Worm (Caenorhabditis elegans) whole organism, early embryonic: ENCODE measurements around the gene ZK938.3.

Experiments used
- B0310.2 ChIP-seq: sonication (generic microtip); optimal IDR thresholded peaks from 2 replicates; lab custom pipeline; 2016; ENCODE audit warnings: mild to moderate bottlenecking, missing genetic modification characterization, missing compliant biosample characterization
- F13C5.2 ChIP-seq: sonication (generic microtip); optimal IDR thresholded peaks from 2 replicates; lab custom pipeline; 2017; ENCODE audit warnings: mild to moderate bottlenecking, missing genetic modification characterization, inconsistent platforms, missing compliant biosample characterization
- aly-1 ChIP-seq: sonication (generic microtip); optimal IDR thresholded peaks from 2 replicates; lab custom pipeline; 2016; ENCODE audit warnings: missing genetic modification characterization, missing compliant biosample characterization
- ama-1 ChIP-seq: fragments of 150-350 bp; optimal IDR thresholded peaks from 2 replicates; lab custom pipeline; 2014
- ceh-13 ChIP-seq: fragments of 200-800 bp; sonication (Bioruptor generic); optimal IDR thresholded peaks from 2 replicates; lab custom pipeline; 2018; ENCODE audit warnings: mild to moderate bottlenecking, missing genetic modification characterization, missing compliant biosample characterization
- ceh-36 ChIP-seq: sonication (generic microtip); optimal IDR thresholded peaks from 2 replicates; lab custom pipeline; 2016; ENCODE audit warnings: missing genetic modification characterization, inconsistent platforms, missing compliant biosample characterization
- ets-7 ChIP-seq: sonication (generic microtip); optimal IDR thresholded peaks from 2 replicates; lab custom pipeline; 2016; ENCODE audit warnings: missing genotype, missing genetic modification characterization, missing compliant biosample characterization
- flt-1 ChIP-seq: fragments of 200-800 bp; sonication (Bioruptor generic); IDR thresholded peaks from 2 replicates; pipeline ENCODE4 v1.3.6; 2022; ENCODE audit warnings: missing genetic modification characterization, missing compliant biosample characterization
- hmbx-1 ChIP-seq: sonication (generic microtip); optimal IDR thresholded peaks from 2 replicates; lab custom pipeline; 2016; ENCODE audit warnings: mild to moderate bottlenecking, missing genetic modification characterization, missing compliant biosample characterization
- hmg-4 ChIP-seq: fragments of 200-800 bp; sonication (Bioruptor generic); optimal IDR thresholded peaks from 2 replicates; lab custom pipeline; 2018; ENCODE audit warnings: mild to moderate bottlenecking, missing genetic modification characterization, missing compliant biosample characterization
- hnd-1 ChIP-seq: sonication (generic microtip); optimal IDR thresholded peaks from 2 replicates; lab custom pipeline; 2016; ENCODE audit warnings: missing genetic modification characterization, missing compliant biosample characterization
- pes-1 ChIP-seq: fragments of 200-800 bp; sonication (Bioruptor generic); IDR thresholded peaks from 2 replicates; pipeline ENCODE4 v1.3.6; 2022; ENCODE audit warnings: missing genetic modification reagents, missing genetic modification characterization, missing compliant biosample characterization
- scrt-1 ChIP-seq: fragments of 200-800 bp; sonication (Bioruptor generic); IDR thresholded peaks from 2 replicates; pipeline ENCODE4 v1.3.6; 2022; ENCODE audit warnings: missing genetic modification characterization, missing compliant biosample characterization
- sea-1 ChIP-seq: fragments of 200-800 bp; sonication (Bioruptor generic); conservative IDR thresholded peaks from 2 replicates; pipeline ENCODE4 v1.3.6; 2022; ENCODE audit warnings: missing genetic modification characterization, missing compliant biosample characterization
- tbx-11 ChIP-seq: fragments of 200-800 bp; sonication (Bioruptor generic); IDR thresholded peaks from 2 replicates; pipeline ENCODE4 v1.3.6; 2022; ENCODE audit warnings: missing genetic modification characterization, missing compliant biosample characterization
- tbx-37 ChIP-seq: fragments of 200-800 bp; sonication (Bioruptor generic); conservative IDR thresholded peaks from 2 replicates; pipeline ENCODE4 v1.3.6; 2022; ENCODE audit warnings: missing genetic modification reagents, missing genetic modification characterization, missing compliant biosample characterization
- tra-4 ChIP-seq: sonication (generic microtip); optimal IDR thresholded peaks from 2 replicates; lab custom pipeline; 2017; ENCODE audit warnings: missing genetic modification characterization, missing compliant biosample characterization

Gene ZK938.3

DNA sequence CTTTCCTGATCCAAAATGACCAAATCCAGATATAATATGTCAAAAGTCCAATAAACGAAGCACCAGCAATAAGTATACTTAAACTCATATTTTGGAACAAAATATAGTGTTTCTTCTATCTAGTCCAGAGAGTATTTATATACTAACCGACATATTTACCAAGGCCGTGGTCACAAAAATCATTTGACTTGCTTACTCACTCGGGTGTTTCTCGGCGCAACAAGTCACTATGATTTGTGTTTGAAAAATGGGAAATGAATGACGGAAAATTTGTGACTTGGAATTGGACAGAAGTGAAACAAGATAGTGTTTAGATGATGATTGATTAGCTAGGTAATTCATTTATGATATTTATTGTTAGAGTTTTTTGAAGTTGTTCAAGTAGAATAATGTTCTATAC, 33.5 kb downstream of the ZK938.3 start, which contains the start of gene cyp-13A5:
Gene cyp-13A5 (minus strand): TSS at position 112 of the 400 bp plus-strand sequence.
- no peak for TF ChIP-seq F13C5.2 (tag; lab: Kevin White, UChicago)
- TF ChIP-seq pes-1 (GFP tag; lab: Robert Waterston, UW), result no peak
- TF ChIP-seq hnd-1 (tag; lab: Kevin White, UChicago), result no peak
- TF ChIP-seq B0310.2, result no peak
- no peak for TF ChIP-seq scrt-1 (GFP tag; lab: Robert Waterston, UW)
- no peak for TF ChIP-seq ets-7 (tag; lab: Kevin White, UChicago)
- TF ChIP-seq flt-1 (GFP tag; lab: Robert Waterston, UW), result no peak
- no peak for TF ChIP-seq ceh-13
- no peak for TF ChIP-seq ceh-36 (tag; lab: Kevin White, UChicago)
- no peak for TF ChIP-seq tbx-37 (GFP tag; lab: Robert Waterston, UW)
- no peak for TF ChIP-seq tbx-11 (GFP tag; lab: Robert Waterston, UW)
- TF ChIP-seq hmg-4 (GFP tag; lab: Kevin White, UChicago), result no peak

DNA sequence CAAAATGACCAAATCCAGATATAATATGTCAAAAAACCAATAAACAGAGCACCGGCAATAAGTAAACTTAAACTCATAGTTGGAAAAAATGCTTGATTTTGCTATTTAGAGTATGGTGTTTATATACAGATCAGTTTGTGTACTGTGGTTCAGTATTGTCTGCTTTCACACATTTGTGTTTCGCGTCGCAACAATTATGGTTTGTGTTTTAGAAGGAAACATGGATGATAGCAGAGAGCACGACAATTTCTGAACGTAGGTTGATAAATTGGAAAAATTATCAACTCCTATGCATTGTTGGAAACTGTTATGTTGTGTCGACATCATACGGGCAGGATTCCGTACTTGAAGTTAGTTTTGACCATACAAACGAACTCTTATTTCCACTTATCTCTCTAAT, 36.1 kb downstream of the ZK938.3 start, which contains the start of gene cyp-13A4:
Gene cyp-13A4 (minus strand): TSS at position 77 of the 400 bp plus-strand sequence.
- TF ChIP-seq hmbx-1 (tag; lab: Kevin White, UChicago), result no peak
- TF ChIP-seq sea-1 (GFP tag; lab: Robert Waterston, UW), result no peak
- no peak for TF ChIP-seq hnd-1 (tag; lab: Kevin White, UChicago)
- no peak for TF ChIP-seq tra-4
- no peak for TF ChIP-seq ets-7 (tag; lab: Kevin White, UChicago)
- no peak for TF ChIP-seq ama-1 (lab: Kevin White, UChicago)
- TF ChIP-seq scrt-1 (GFP tag; lab: Robert Waterston, UW), result no peak
- no peak for TF ChIP-seq hmg-4 (GFP tag; lab: Kevin White, UChicago)
- no peak for TF ChIP-seq ceh-36 (tag; lab: Kevin White, UChicago)
- TF ChIP-seq tbx-37 (GFP tag; lab: Robert Waterston, UW), result no peak
- TF ChIP-seq ceh-13, result no peak
- TF ChIP-seq F13C5.2 (tag; lab: Kevin White, UChicago), result no peak
- no peak for TF ChIP-seq aly-1 (tag; lab: Kevin White, UChicago)
- TF ChIP-seq tbx-11 (GFP tag; lab: Robert Waterston, UW), result no peak
- no peak for TF ChIP-seq pes-1 (GFP tag; lab: Robert Waterston, UW)
- no peak for TF ChIP-seq B0310.2
- no peak for TF ChIP-seq flt-1 (GFP tag; lab: Robert Waterston, UW)

DNA sequence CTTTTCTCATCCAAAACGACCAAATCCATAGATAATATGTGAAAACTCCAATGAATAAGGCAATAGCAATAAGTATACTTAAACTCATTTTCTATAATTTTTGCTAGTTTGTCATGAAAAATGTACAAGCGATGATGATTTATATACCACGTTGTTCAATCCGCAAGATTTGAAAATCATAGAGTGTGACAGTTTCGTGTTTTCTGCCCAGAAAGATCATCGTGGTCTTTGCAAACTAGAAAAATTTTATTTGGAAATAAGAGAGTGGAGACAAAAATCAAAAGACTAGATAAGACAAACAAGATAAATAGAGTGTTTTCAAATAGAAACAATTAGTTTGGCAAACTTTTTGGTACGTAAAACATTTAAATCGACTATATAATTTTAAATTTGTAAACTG, 40.6 kb downstream of the ZK938.3 start, which contains the start of gene cyp-13A3:
Gene cyp-13A3 (minus strand): TSS at position 101 of the 400 bp plus-strand sequence.
- no peak for TF ChIP-seq ama-1 (lab: Kevin White, UChicago)
- TF ChIP-seq ceh-36 (tag; lab: Kevin White, UChicago), result no peak
- no peak for TF ChIP-seq tra-4
- no peak for TF ChIP-seq flt-1 (GFP tag; lab: Robert Waterston, UW)
- TF ChIP-seq aly-1 (tag; lab: Kevin White, UChicago), result no peak
- TF ChIP-seq hmbx-1 (tag; lab: Kevin White, UChicago), result no peak
- no peak for TF ChIP-seq hnd-1 (tag; lab: Kevin White, UChicago)
- no peak for TF ChIP-seq tbx-37 (GFP tag; lab: Robert Waterston, UW)
- TF ChIP-seq hmg-4 (GFP tag; lab: Kevin White, UChicago), result no peak
- TF ChIP-seq scrt-1 (GFP tag; lab: Robert Waterston, UW), result no peak
- TF ChIP-seq tbx-11 (GFP tag; lab: Robert Waterston, UW), result no peak
- no peak for TF ChIP-seq F13C5.2 (tag; lab: Kevin White, UChicago)
- TF ChIP-seq ets-7 (tag; lab: Kevin White, UChicago), result no peak
- no peak for TF ChIP-seq ceh-13

DNA sequence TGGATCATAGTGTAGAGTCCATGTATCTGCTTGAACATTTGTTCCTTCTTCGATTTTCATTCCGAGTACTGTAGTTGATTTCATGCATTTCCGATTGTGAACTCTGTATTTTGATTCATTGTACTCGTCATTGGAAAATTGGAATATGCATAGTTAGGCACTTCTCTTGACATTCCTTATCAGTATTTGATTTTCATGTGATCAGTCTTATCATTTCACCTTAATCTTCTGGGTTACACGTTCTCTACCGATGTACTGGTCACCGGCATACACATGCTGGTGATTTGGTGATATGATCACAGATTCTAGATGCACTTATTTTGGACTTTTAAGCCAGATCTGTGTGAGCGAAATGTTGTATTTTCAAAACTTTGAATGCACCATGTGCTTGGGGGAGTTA, 42.6 kb downstream of the ZK938.3 start:
- no peak for TF ChIP-seq tbx-11 (GFP tag; lab: Robert Waterston, UW)
- no peak for TF ChIP-seq aly-1 (tag; lab: Kevin White, UChicago)
- TF ChIP-seq pes-1 (GFP tag; lab: Robert Waterston, UW), result no peak
- TF ChIP-seq F13C5.2 (tag; lab: Kevin White, UChicago), result no peak
- no peak for TF ChIP-seq hmg-4 (GFP tag; lab: Kevin White, UChicago)
- no peak for TF ChIP-seq ceh-13
- no peak for TF ChIP-seq hnd-1 (tag; lab: Kevin White, UChicago)
- TF ChIP-seq B0310.2, result no peak
- TF ChIP-seq ceh-36 (tag; lab: Kevin White, UChicago), result no peak
- TF ChIP-seq ama-1 (lab: Kevin White, UChicago), result no peak
- TF ChIP-seq sea-1 (GFP tag; lab: Robert Waterston, UW), result no peak
- no peak for TF ChIP-seq hmbx-1 (tag; lab: Kevin White, UChicago)
- no peak for TF ChIP-seq tra-4
- TF ChIP-seq flt-1 (GFP tag; lab: Robert Waterston, UW), result no peak
- no peak for TF ChIP-seq scrt-1 (GFP tag; lab: Robert Waterston, UW)
- TF ChIP-seq ets-7 (tag; lab: Kevin White, UChicago), result no peak
- no peak for TF ChIP-seq tbx-37 (GFP tag; lab: Robert Waterston, UW)

DNA sequence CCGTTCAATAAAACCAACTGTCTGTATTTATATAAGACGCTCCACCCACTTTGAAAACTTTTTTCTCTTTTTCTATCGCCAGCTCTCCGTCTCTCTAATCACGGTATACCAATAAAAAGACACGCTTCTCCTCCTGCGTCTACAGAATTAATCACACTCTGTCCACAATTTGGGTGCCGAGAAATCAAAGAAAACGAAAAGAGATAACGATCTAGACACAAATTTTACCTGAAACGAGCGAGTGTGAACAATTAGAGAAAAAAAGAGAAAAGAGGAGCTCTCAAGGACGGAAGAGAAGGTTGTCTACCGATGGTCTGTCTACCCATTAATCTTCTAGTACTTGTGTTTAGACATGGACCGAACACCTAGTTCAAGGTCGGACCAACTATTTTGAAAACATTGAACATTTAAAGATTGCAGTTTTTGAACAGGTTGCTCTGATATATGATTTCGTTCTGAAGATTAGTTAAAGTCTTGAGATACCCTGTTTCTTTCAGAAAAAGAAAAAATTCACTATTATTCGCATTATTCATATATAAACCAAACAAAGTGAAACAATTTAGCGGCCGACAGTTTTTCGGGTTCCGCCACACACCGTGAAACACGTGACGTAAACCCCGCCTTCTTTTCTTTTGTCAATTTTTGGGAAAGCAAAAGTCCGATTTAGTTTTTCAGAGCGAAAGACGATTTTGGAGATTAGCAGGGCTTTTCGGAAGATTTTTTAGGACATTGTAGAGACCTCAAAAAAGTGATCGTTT, 46.2 kb downstream of the ZK938.3 start, which contains the start of gene cyp-13A2:
Gene cyp-13A2 (minus strand): TSS at position 235 of the 758 bp plus-strand sequence.
- TF ChIP-seq aly-1 (tag; lab: Kevin White, UChicago) (no peak), hnd-1 (tag; lab: Kevin White, UChicago) (no peak), hmbx-1 (tag; lab: Kevin White, UChicago) (no peak), ama-1 (lab: Kevin White, UChicago) (no peak)

DNA sequence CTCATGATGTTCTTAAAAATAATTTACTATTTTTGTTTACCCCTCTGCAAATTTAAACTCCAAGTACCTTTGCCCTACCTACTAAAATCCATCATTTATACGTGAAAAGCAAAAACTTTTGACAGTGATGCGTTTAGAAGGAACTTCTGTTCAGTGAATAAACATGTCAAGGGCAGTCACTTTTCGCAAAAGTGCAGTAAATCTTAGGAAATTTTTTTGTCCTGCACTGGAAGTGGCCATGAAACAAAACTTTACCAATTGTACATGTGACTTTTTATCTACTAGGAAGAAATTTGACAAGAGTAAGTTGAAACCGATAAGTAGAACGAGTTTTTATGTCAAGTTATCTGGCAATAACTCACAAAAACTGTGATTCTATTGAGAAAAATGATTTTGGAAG, 47.5 kb downstream of the ZK938.3 start:
- TF ChIP-seq tbx-11 (GFP tag; lab: Robert Waterston, UW) (no peak), flt-1 (GFP tag; lab: Robert Waterston, UW) (no peak), F13C5.2 (tag; lab: Kevin White, UChicago) (no peak), pes-1 (GFP tag; lab: Robert Waterston, UW) (no peak)
